Fruit fly (Drosophila melanogaster) whole organism, embryonic: ENCODE measurements around the gene CG32246.

Source experiments
- Aef1 ChIP-seq: fragments of 200-800 bp; sonication (Bioruptor generic); IDR thresholded peaks from 3 replicates; pipeline ENCODE4 v1.3.6; 2022; ENCODE audit warnings: missing biosample characterization, missing genetic modification characterization
- B-H1 ChIP-seq: fragments of 200-800 bp; sonication (Bioruptor generic); IDR thresholded peaks from 3 replicates; pipeline ENCODE4 v1.3.6; 2022; ENCODE audit warnings: missing biosample characterization, missing genetic modification characterization
- C15 ChIP-seq: fragments of 200-800 bp; sonication (Bioruptor generic); IDR thresholded peaks from 3 replicates; pipeline ENCODE4 v1.3.6; 2022; ENCODE audit warnings: missing biosample characterization, missing genetic modification characterization
- CG10431 ChIP-seq: fragments of 200-800 bp; sonication (Bioruptor generic); optimal IDR thresholded peaks from 3 replicates; lab custom pipeline; 2018; ENCODE audit warnings: missing biosample characterization, mild to moderate bottlenecking, missing genetic modification characterization
- CG10565 ChIP-seq: fragments of 200-800 bp; sonication (Bioruptor generic); optimal IDR thresholded peaks from 3 replicates; lab custom pipeline; 2016; ENCODE audit warnings: missing biosample characterization, mild to moderate bottlenecking, missing genetic modification characterization
- CG11093 ChIP-seq: fragments of 200-800 bp; sonication (Bioruptor generic); IDR thresholded peaks from 3 replicates; pipeline ENCODE4 v1.3.6; 2022; ENCODE audit warnings: missing biosample characterization, missing genetic modification characterization
- CG13894 ChIP-seq: fragments of 200-800 bp; sonication (Bioruptor generic); optimal IDR thresholded peaks from 3 replicates; lab custom pipeline; 2018; ENCODE audit warnings: missing biosample characterization, mild to moderate bottlenecking, missing genetic modification characterization, moderate library complexity
- CG16779 ChIP-seq: fragments of 200-800 bp; sonication (Bioruptor generic); IDR thresholded peaks from 2 replicates; pipeline ENCODE4 v1.3.6; 2022; ENCODE audit warnings: missing biosample characterization, missing genetic modification characterization
- CG2116 ChIP-seq: fragments of 200-800 bp; sonication (Bioruptor generic); optimal IDR thresholded peaks from 3 replicates; lab custom pipeline; 2018; ENCODE audit warnings: missing biosample characterization, mild to moderate bottlenecking, missing genetic modification characterization
- CG30403 ChIP-seq: fragments of 200-800 bp; sonication (Bioruptor generic); optimal IDR thresholded peaks from 3 replicates; lab custom pipeline; 2016; ENCODE audit warnings: missing biosample characterization, missing genetic modification characterization
- CG31224 ChIP-seq: fragments of 200-800 bp; sonication (Bioruptor generic); IDR thresholded peaks from 2 replicates; pipeline ENCODE4 v1.3.6; 2022; ENCODE audit warnings: missing biosample characterization, missing genetic modification characterization
- CG3847 ChIP-seq: fragments of 200-800 bp; sonication (Bioruptor generic); IDR thresholded peaks from 2 replicates; pipeline ENCODE4 v1.3.6; 2022; ENCODE audit warnings: missing biosample characterization, missing genetic modification characterization
- CG43689 ChIP-seq: fragments of 200-800 bp; sonication (Bioruptor generic); IDR thresholded peaks from 2 replicates; pipeline ENCODE4 v1.3.6; 2022; ENCODE audit warnings: missing biosample characterization, missing genetic modification characterization
- CG4617 ChIP-seq: fragments of 200-800 bp; sonication (Bioruptor generic); optimal IDR thresholded peaks from 3 replicates; lab custom pipeline; 2016; ENCODE audit warnings: missing biosample characterization, missing genetic modification characterization, borderline replicate concordance
- CG6175 ChIP-seq: fragments of 200-800 bp; sonication (Bioruptor generic); IDR thresholded peaks from 3 replicates; pipeline ENCODE4 v1.3.6; 2022; ENCODE audit warnings: missing biosample characterization, missing genetic modification characterization
- CG6813 ChIP-seq: fragments of 200-800 bp; sonication (Bioruptor generic); optimal IDR thresholded peaks from 2 replicates; lab custom pipeline; 2017; ENCODE audit warnings: missing biosample characterization, missing genetic modification characterization, mild to moderate bottlenecking, moderate library complexity, missing genetic modification reagents
- CG6854 ChIP-seq: fragments of 200-800 bp; sonication (Bioruptor generic); optimal IDR thresholded peaks from 3 replicates; lab custom pipeline; 2017; ENCODE audit warnings: missing biosample characterization, mild to moderate bottlenecking, missing genetic modification characterization
- CG7963 ChIP-seq: fragments of 200-800 bp; sonication (Bioruptor generic); IDR thresholded peaks from 3 replicates; pipeline ENCODE4 v1.3.6; 2022; ENCODE audit warnings: missing biosample characterization, missing genetic modification characterization; ENCODE audit not compliant: partially characterized antibody
- CTCF ChIP-seq: fragments of 200-800 bp; sonication (Bioruptor generic); optimal IDR thresholded peaks from 2 replicates; lab custom pipeline; 2017; ENCODE audit warnings: missing biosample characterization, mild to moderate bottlenecking, missing genetic modification characterization, moderate library complexity
- Doc3 ChIP-seq: fragments of 200-800 bp; sonication (Bioruptor generic); IDR thresholded peaks from 3 replicates; pipeline ENCODE4 v1.3.6; 2022; ENCODE audit warnings: missing biosample characterization, missing genetic modification characterization; ENCODE audit not compliant: partially characterized antibody
- Fer1 ChIP-seq: fragments of 200-800 bp; sonication (Bioruptor generic); optimal IDR thresholded peaks from 2 replicates; lab custom pipeline; 2017; ENCODE audit warnings: missing biosample characterization, mild to moderate bottlenecking, missing genetic modification characterization
- Hr3 ChIP-seq: fragments of 200-800 bp; sonication (Bioruptor generic); optimal IDR thresholded peaks from 3 replicates; lab custom pipeline; 2016; ENCODE audit warnings: missing biosample characterization, missing genetic modification characterization
- Lim3 ChIP-seq: fragments of 200-800 bp; sonication (Bioruptor generic); IDR thresholded peaks from 2 replicates; pipeline ENCODE4 v1.3.6; 2022; ENCODE audit warnings: missing biosample characterization, missing genetic modification characterization
- Meics ChIP-seq: fragments of 200-800 bp; sonication (Bioruptor generic); optimal IDR thresholded peaks from 2 replicates; lab custom pipeline; 2017; ENCODE audit warnings: missing biosample characterization, mild to moderate bottlenecking, missing genetic modification characterization
- Mes4 ChIP-seq: fragments of 200-800 bp; sonication (Bioruptor generic); optimal IDR thresholded peaks from 2 replicates; lab custom pipeline; 2016; ENCODE audit warnings: missing biosample characterization, missing genetic modification characterization
- NFAT ChIP-seq: fragments of 200-800 bp; sonication (Bioruptor generic); IDR thresholded peaks from 2 replicates; pipeline ENCODE4 v1.3.6; 2022; ENCODE audit warnings: missing biosample characterization, missing genetic modification characterization
- ato ChIP-seq: fragments of 200-800 bp; sonication (Bioruptor generic); IDR thresholded peaks from 2 replicates; pipeline ENCODE4 v1.3.6; 2022; ENCODE audit warnings: missing biosample characterization, missing genetic modification characterization; ENCODE audit not compliant: partially characterized antibody
- cas ChIP-seq: fragments of 200-800 bp; sonication (Bioruptor generic); IDR thresholded peaks from 2 replicates; pipeline ENCODE4 v1.3.6; 2022; ENCODE audit warnings: missing biosample characterization, missing genetic modification characterization
- crp ChIP-seq, 2 experiments: fragments of 200-800 bp; sonication (Bioruptor generic); optimal IDR thresholded peaks; 2 replicates in 1 of 2; 3 replicates in 1 of 2; lab custom pipeline; 2017; ENCODE audit warnings: missing biosample characterization in 2 of 2, missing genetic modification characterization in 2 of 2, mild to moderate bottlenecking in 1 of 2, moderate library complexity in 1 of 2
- dan ChIP-seq: fragments of 200-800 bp; sonication (Bioruptor generic); IDR thresholded peaks from 2 replicates; pipeline ENCODE4 v1.3.6; 2022; ENCODE audit warnings: missing biosample characterization, missing genetic modification characterization
- disco-r ChIP-seq: fragments of 200-800 bp; sonication (Bioruptor generic); optimal IDR thresholded peaks from 2 replicates; lab custom pipeline; 2016; ENCODE audit warnings: missing biosample characterization, missing genetic modification characterization
- dmrt11E ChIP-seq: fragments of 200-800 bp; sonication (Bioruptor generic); optimal IDR thresholded peaks from 3 replicates; lab custom pipeline; 2018; ENCODE audit warnings: missing biosample characterization, mild to moderate bottlenecking, missing genetic modification characterization, moderate library complexity
- dmrt99B ChIP-seq: fragments of 200-800 bp; sonication (Bioruptor generic); optimal IDR thresholded peaks from 2 replicates; lab custom pipeline; 2018; ENCODE audit warnings: missing biosample characterization, mild to moderate bottlenecking, missing genetic modification characterization, moderate library complexity
- ems ChIP-seq: fragments of 200-800 bp; sonication (Bioruptor generic); optimal IDR thresholded peaks from 3 replicates; lab custom pipeline; 2016; ENCODE audit warnings: missing biosample characterization, missing genetic modification characterization
- gce ChIP-seq: fragments of 200-800 bp; sonication (Bioruptor generic); IDR thresholded peaks from 3 replicates; pipeline ENCODE4 v1.3.6; 2022; ENCODE audit warnings: missing biosample characterization, missing genetic modification characterization
- jumu ChIP-seq: fragments of 200-800 bp; sonication (Bioruptor generic); optimal IDR thresholded peaks from 3 replicates; lab custom pipeline; 2016; ENCODE audit warnings: missing biosample characterization, missing genetic modification characterization
- mld ChIP-seq: fragments of 200-800 bp; sonication (Bioruptor generic); IDR thresholded peaks from 3 replicates; pipeline ENCODE4 v1.3.6; 2022; ENCODE audit warnings: missing biosample characterization, missing genetic modification characterization; ENCODE audit not compliant: partially characterized antibody
- prd ChIP-seq, 3 experiments: fragments of >200 bp in 2 of 3; fragments of 200-800 bp in 1 of 3; sonication (Bioruptor generic) in 1 of 3; optimal IDR thresholded peaks in 2 of 3; IDR thresholded peaks in 1 of 3; 2 replicates in 2 of 3; 3 replicates in 1 of 3; pipeline versions ENCODE4 v1.3.6 to Lab custom; 2017 to 2022; ENCODE audit warnings: missing biosample characterization in 1 of 3, missing genetic modification characterization in 1 of 3
- pum ChIP-seq: fragments of 200-800 bp; sonication (Bioruptor generic); optimal IDR thresholded peaks from 2 replicates; lab custom pipeline; 2016; ENCODE audit warnings: missing biosample characterization, missing genetic modification characterization
- salm ChIP-seq: fragments of 200-800 bp; sonication (Bioruptor generic); optimal IDR thresholded peaks from 2 replicates; lab custom pipeline; 2018; ENCODE audit warnings: missing biosample characterization, mild to moderate bottlenecking, missing genetic modification characterization
- schlank ChIP-seq: fragments of 200-800 bp; sonication (Bioruptor generic); optimal IDR thresholded peaks from 2 replicates; lab custom pipeline; 2018; ENCODE audit warnings: missing biosample characterization, mild to moderate bottlenecking, missing genetic modification characterization
- sd ChIP-seq: fragments of 200-800 bp; sonication (Bioruptor generic); optimal IDR thresholded peaks from 3 replicates; lab custom pipeline; 2018; ENCODE audit warnings: missing biosample characterization, mild to moderate bottlenecking, missing genetic modification characterization, moderate library complexity
- sens ChIP-seq: fragments of 200-800 bp; sonication (Bioruptor generic); peaks from one replicate; lab custom pipeline; 2016; ENCODE audit warnings: missing biosample characterization, missing genetic modification characterization
- trem ChIP-seq: fragments of 200-800 bp; optimal IDR thresholded peaks from 3 replicates; lab custom pipeline; 2019; ENCODE audit warnings: missing biosample characterization, mild to moderate bottlenecking, missing genetic modification characterization, moderate library complexity
- ttk ChIP-seq: fragments of 200-800 bp; sonication (Bioruptor generic); IDR thresholded peaks from 2 replicates; pipeline ENCODE4 v2.1.2; 2022; ENCODE audit warnings: missing biosample characterization, missing genetic modification characterization
- tx ChIP-seq: fragments of 200-800 bp; sonication (Bioruptor generic); optimal IDR thresholded peaks from 2 replicates; lab custom pipeline; 2016; ENCODE audit warnings: missing biosample characterization, missing genetic modification characterization
- wek ChIP-seq: fragments of 200-800 bp; sonication (Bioruptor generic); optimal IDR thresholded peaks from 3 replicates; lab custom pipeline; 2018; ENCODE audit warnings: missing biosample characterization, mild to moderate bottlenecking, missing genetic modification characterization, moderate library complexity
- zen2 ChIP-seq: fragments of 200-800 bp; sonication (Bioruptor generic); IDR thresholded peaks from 3 replicates; pipeline ENCODE4 v1.3.6; 2022; ENCODE audit warnings: missing biosample characterization, missing genetic modification characterization; ENCODE audit not compliant: partially characterized antibody

Gene CG32246

dm6 chr3L:4625387-4626386 is 4.7 kb downstream of the CG32246 start, which contains the start of gene Src64B (continued):
- TF ChIP-seq ems (GFP tag; lab: Kevin White, UChicago): no peak
- TF ChIP-seq mld (GFP tag; lab: Robert Waterston, UW): peak; percentile 38; the same call in 1 of the 3 replicates
- TF ChIP-seq disco-r (GFP tag; lab: Kevin White, UChicago): no peak
- TF ChIP-seq Hr3 (GFP tag; lab: Kevin White, UChicago): no peak
- TF ChIP-seq CG16779 (GFP tag; lab: Robert Waterston, UW): 0 out of 2 replicates have a peak, but pooled peaks have one; percentile 32
- TF ChIP-seq CG3847 (GFP tag; lab: Robert Waterston, UW): no peak
- 0 out of 3 replicates have a peak, but pooled peaks have one; percentile 24 for TF ChIP-seq Doc3 (GFP tag; lab: Robert Waterston, UW)
- no peak for TF ChIP-seq dmrt11E (tag; lab: Kevin White, UChicago)
- no peak; the same call in 2 of the 3 replicates for TF ChIP-seq zen2 (GFP tag; lab: Robert Waterston, UW)
- peak; percentile 11 for TF ChIP-seq dmrt99B (tag; lab: Kevin White, UChicago)
- TF ChIP-seq Aef1 (GFP tag; lab: Robert Waterston, UW): no peak
- TF ChIP-seq schlank (tag; lab: Kevin White, UChicago): no peak
- no peak for TF ChIP-seq pum (GFP tag; lab: Kevin White, UChicago)
- TF ChIP-seq CG6175 (GFP tag; lab: Robert Waterston, UW): no peak
- no peak for TF ChIP-seq Lim3 (GFP tag; lab: Robert Waterston, UW)
- no peak for TF ChIP-seq salm (tag; lab: Kevin White, UChicago)
- no peak for TF ChIP-seq CG10565 (GFP tag; lab: Kevin White, UChicago)
- no peak for TF ChIP-seq CG31224 (GFP tag; lab: Robert Waterston, UW)
- peak; percentile 49 for TF ChIP-seq NFAT (GFP tag; lab: Robert Waterston, UW)
- TF ChIP-seq wek (GFP tag; lab: Kevin White, UChicago): no peak
- 0 out of 2 replicates have a peak, but pooled peaks have one; percentile 60 for TF ChIP-seq ato
- TF ChIP-seq sens: peak; percentile 90
- peak; percentile 31 for TF ChIP-seq CG2116 (GFP tag; lab: Kevin White, UChicago)
- no peak for TF ChIP-seq CG11093 (GFP tag; lab: Robert Waterston, UW)
- TF ChIP-seq jumu (GFP tag; lab: Kevin White, UChicago): no peak
- no peak for TF ChIP-seq crp (GFP tag; optimal IDR thresholded peaks at IDR 0.05; lab: Kevin White, UChicago)
- TF ChIP-seq prd (optimal IDR thresholded peaks at IDR 0.05; lab: Kevin White, UChicago): no peak
- TF ChIP-seq prd (GFP tag; IDR thresholded peaks at IDR 0.05; lab: Robert Waterston, UW): 0 out of 3 replicates have a peak, but pooled peaks have one; percentile 19
- TF ChIP-seq Fer1 (GFP tag; lab: Kevin White, UChicago): peak; percentile 43
- no peak for TF ChIP-seq Mes4 (GFP tag; lab: Kevin White, UChicago)
- no peak; the same call in 2 of the 3 replicates for TF ChIP-seq B-H1 (GFP tag; lab: Robert Waterston, UW)
- no peak for TF ChIP-seq CG30403
- TF ChIP-seq gce (GFP tag; lab: Robert Waterston, UW): no peak
- no peak for TF ChIP-seq C15
- TF ChIP-seq tx: no peak
- peak; percentile 41 for TF ChIP-seq sd
- TF ChIP-seq ttk: no peak
- TF ChIP-seq CG10431: peak; percentile 59
- peak; percentile 26 for TF ChIP-seq CG6813
- TF ChIP-seq CG7963 (GFP tag; lab: Robert Waterston, UW): peak; percentile 54; the same call in 1 of the 3 replicates
- no peak for TF ChIP-seq cas (GFP tag; lab: Robert Waterston, UW)
- TF ChIP-seq Meics: peak; percentile 14
- TF ChIP-seq CTCF (GFP tag; lab: Kevin White, UChicago): peak; percentile 29
- peak; percentile 43 for TF ChIP-seq CG4617
- TF ChIP-seq CG6854 (GFP tag; lab: Kevin White, UChicago): no peak
- peak; percentile 39 for TF ChIP-seq CG13894 (tag; lab: Kevin White, UChicago)
- no peak for TF ChIP-seq dan (GFP tag; lab: Robert Waterston, UW)
- TF ChIP-seq CG43689 (GFP tag; lab: Robert Waterston, UW): no peak
- no peak for TF ChIP-seq trem
